Fruit fly (Drosophila melanogaster): ENCODE data around the gene L2HGDH.

- no peak for TF ChIP-seq cic (GFP tag; optimal IDR thresholded peaks at IDR 0.05)
- TF ChIP-seq Hr96 (GFP tag; optimal IDR thresholded peaks at IDR 0.05), result no peak
- no peak for TF ChIP-seq ovo (GFP tag; optimal IDR thresholded peaks at IDR 0.05)
- no peak for TF ChIP-seq CG7045 (GFP tag; optimal IDR thresholded peaks at IDR 0.05)
- no peak for TF ChIP-seq Clk (GFP tag; optimal IDR thresholded peaks at IDR 0.05)
- no peak for TF ChIP-seq CG33017 (tag; optimal IDR thresholded peaks at IDR 0.05)
- TF ChIP-seq toe (GFP tag; optimal IDR thresholded peaks at IDR 0.05), result no peak
- no peak for TF ChIP-seq pad (GFP tag; optimal IDR thresholded peaks at IDR 0.05)
- no peak for TF ChIP-seq CG11617 (GFP tag; optimal IDR thresholded peaks at IDR 0.05)
- no peak for TF ChIP-seq bab1 (GFP tag; optimal IDR thresholded peaks at IDR 0.05)
- TF ChIP-seq CG12768 (GFP tag; optimal IDR thresholded peaks at IDR 0.05), result no peak
- TF ChIP-seq cnc (optimal IDR thresholded peaks at IDR 0.05), result no peak
- no peak for TF ChIP-seq Crg-1 (GFP tag; optimal IDR thresholded peaks at IDR 0.05)
- TF ChIP-seq CG14711 (tag; optimal IDR thresholded peaks at IDR 0.05), result no peak
Observed at dm6 chr2L:19014881-19015366, 40.7 kb upstream of the L2HGDH start.
